Fruit fly (Drosophila melanogaster) whole organism, pupa: Measurements from ENCODE around the gene Uqcc1.

Experiments
- CG13204 ChIP-seq: fragments of 200-800 bp; sonication (Bioruptor generic); optimal IDR thresholded peaks from 2 replicates; lab custom pipeline; 2018; ENCODE audit warnings: missing biosample characterization, mild to moderate bottlenecking, missing genetic modification characterization, moderate library complexity
- CG14655 ChIP-seq: fragments of 200-800 bp; sonication (Bioruptor generic); optimal IDR thresholded peaks from 3 replicates; lab custom pipeline; 2017; ENCODE audit warnings: mild to moderate bottlenecking, missing biosample characterization, missing genetic modification reagents, missing genetic modification characterization
- CG4496 ChIP-seq: fragments of 200-800 bp; sonication (Bioruptor generic); IDR thresholded peaks from 3 replicates; pipeline ENCODE4 v1.3.6; 2022; ENCODE audit warnings: missing biosample characterization, missing genetic modification characterization
- CG8301 ChIP-seq: fragments of 200-800 bp; sonication (Bioruptor generic); optimal IDR thresholded peaks from 2 replicates; lab custom pipeline; 2018; ENCODE audit warnings: missing biosample characterization, mild to moderate bottlenecking, missing genetic modification characterization
- CG9948 ChIP-seq: fragments of 200-800 bp; sonication (Bioruptor generic); optimal IDR thresholded peaks from 2 replicates; lab custom pipeline; 2018; ENCODE audit warnings: missing biosample characterization, mild to moderate bottlenecking, missing genetic modification characterization, moderate library complexity
- D1 ChIP-seq: fragments of 200-800 bp; sonication (Bioruptor generic); optimal IDR thresholded peaks from 2 replicates; lab custom pipeline; 2018; ENCODE audit warnings: missing biosample characterization, mild to moderate bottlenecking, missing genetic modification characterization, moderate library complexity
- EcR ChIP-seq: fragments of 200-800 bp; sonication (Bioruptor generic); optimal IDR thresholded peaks from 3 replicates; lab custom pipeline; 2019; ENCODE audit warnings: missing biosample characterization, missing genetic modification characterization, mild to moderate bottlenecking, moderate library complexity, missing genetic modification reagents
- Pif1A ChIP-seq: fragments of 200-800 bp; sonication (Bioruptor generic); optimal IDR thresholded peaks from 3 replicates; lab custom pipeline; 2016; ENCODE audit warnings: missing biosample characterization, missing genetic modification characterization
- Pif1B ChIP-seq: fragments of 200-800 bp; sonication (Bioruptor generic); optimal IDR thresholded peaks from 3 replicates; lab custom pipeline; 2016; ENCODE audit warnings: missing biosample characterization, missing genetic modification characterization
- Snoo ChIP-seq: fragments of 200-800 bp; sonication (Bioruptor generic); optimal IDR thresholded peaks from 3 replicates; lab custom pipeline; 2017; ENCODE audit warnings: missing biosample characterization, mild to moderate bottlenecking, missing genetic modification characterization, inconsistent platforms
- gl ChIP-seq: fragments of 200-800 bp; sonication (Bioruptor generic); optimal IDR thresholded peaks from 2 replicates; lab custom pipeline; 2018; ENCODE audit warnings: missing biosample characterization, mild to moderate bottlenecking, missing genetic modification characterization
- rn ChIP-seq: fragments of 200-800 bp; sonication (Bioruptor generic); IDR thresholded peaks from 2 replicates; pipeline ENCODE4 v1.3.6; 2022; ENCODE audit warnings: missing biosample characterization, missing genetic modification characterization

dm6 chr3L:6955254-6956229, 2.4 kb downstream of the Uqcc1 start, which contains the start of the genes CG10077 and CG9948:
- TF ChIP-seq Snoo (tag; lab: Kevin White, UChicago) (peak; percentile 88), CG4496 (GFP tag; lab: Robert Waterston, UW) (peak; percentile 95), CG13204 (GFP tag; lab: Kevin White, UChicago) (no peak), Pif1B (peak; percentile 89), Pif1A (GFP tag; lab: Kevin White, UChicago) (peak; percentile 85), CG14655 (GFP tag; lab: Kevin White, UChicago) (no peak), gl (tag; lab: Kevin White, UChicago) (peak; percentile 78), EcR (GFP tag; lab: Kevin White, UChicago) (no peak), CG8301 (peak; percentile 89), CG9948 (tag; lab: Kevin White, UChicago) (peak; percentile 94), D1 (tag; lab: Kevin White, UChicago) (no peak), rn (GFP tag; lab: Robert Waterston, UW) (0 out of 2 replicates have a peak, but pooled peaks have one; percentile 9)
